Worm (Caenorhabditis elegans): ENCODE data around the gene F53F4.15.

- TF ChIP-seq him-1 (tag; optimal IDR thresholded peaks at IDR 0.05) = no peak
- no peak for TF ChIP-seq nhr-120 (GFP tag; IDR thresholded peaks at IDR 0.05)
- TF ChIP-seq lsl-1 (GFP tag; optimal IDR thresholded peaks at IDR 0.05) = no peak
- TF ChIP-seq pha-4 (tag; optimal IDR thresholded peaks at IDR 0.05) = no peak
- TF ChIP-seq K11D2.4 (GFP tag; IDR thresholded peaks at IDR 0.05) = no peak
- no peak for TF ChIP-seq lin-54 (GFP tag; optimal IDR thresholded peaks at IDR 0.05)
- TF ChIP-seq tlf-1 (GFP tag; optimal IDR thresholded peaks at IDR 0.05) = no peak
- TF ChIP-seq nhr-80 (tag; optimal IDR thresholded peaks at IDR 0.05) = no peak
- no peak for TF ChIP-seq F37B4.10 (GFP tag; IDR thresholded peaks at IDR 0.05)
- TF ChIP-seq mxl-1 (tag; optimal IDR thresholded peaks at IDR 0.05) = no peak
Observed at ce11 chrV:13634149-13634548, 13.4 kb downstream of the F53F4.15 start, which contains the start of gene H37A05.2.
